Worm (Caenorhabditis elegans): ENCODE results near the gene F46B3.16.

Gene F46B3.16

ce11 chrV:20660025-20660424, 25.6 kb downstream of the F46B3.16 start, which contains the start of gene W01F3.2:
Gene W01F3.2, plus strand, starts transcription at chrV:20660325.
- TF ChIP-seq cebp-1 (GFP tag; IDR thresholded peaks at IDR 0.05) (no peak), cebp-1 (tag; optimal IDR thresholded peaks at IDR 0.05) (peak; percentile 47), athp-1 (tag; optimal IDR thresholded peaks at IDR 0.05) (no peak), lsy-27 (tag; optimal IDR thresholded peaks at IDR 0.05; ENCODE audit: borderline replicate concordance, insufficient read depth) (no peak), ceh-79 (tag; optimal IDR thresholded peaks at IDR 0.05) (no peak), lsl-1 (GFP tag; optimal IDR thresholded peaks at IDR 0.05) (no peak), ceh-100 (GFP tag; IDR thresholded peaks at IDR 0.05) (no peak)

ce11 chrV:20662474-20662873, 28.0 kb downstream of the F46B3.16 start:
- TF ChIP-seq ztf-25 (GFP tag; IDR thresholded peaks at IDR 0.05), result no peak
- no peak for TF ChIP-seq ccch-3 (GFP tag; optimal IDR thresholded peaks at IDR 0.05)
- no peak for TF ChIP-seq F33H1.4 (GFP tag; IDR thresholded peaks at IDR 0.05)
- TF ChIP-seq ztf-3 (GFP tag; optimal IDR thresholded peaks at IDR 0.05), result no peak
- TF ChIP-seq ztf-22 (GFP tag; optimal IDR thresholded peaks at IDR 0.05), result no peak
- no peak for TF ChIP-seq mes-4 (tag; optimal IDR thresholded peaks at IDR 0.05)

DNA sequence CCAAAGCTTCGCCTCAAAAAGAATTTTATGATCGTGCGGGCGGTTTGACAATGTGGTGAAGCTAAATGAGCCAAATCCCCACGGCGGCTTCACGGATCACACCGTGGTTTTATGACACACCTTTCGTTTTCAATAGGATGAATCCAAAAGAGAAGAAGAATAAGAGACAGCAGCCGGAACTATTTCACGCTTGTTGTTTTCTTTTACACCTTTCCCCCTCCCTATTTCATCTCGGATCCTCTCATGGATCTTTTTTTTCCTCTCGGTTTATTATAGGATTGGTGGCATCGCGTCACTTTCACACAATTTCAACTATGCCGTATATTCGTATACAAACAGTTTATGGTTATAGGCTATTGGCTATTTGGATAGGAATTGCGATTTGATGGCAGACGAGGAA, 29.3 kb downstream of the F46B3.16 start:
- TF ChIP-seq F22D6.2 (tag; optimal IDR thresholded peaks at IDR 0.05) (no peak), lsy-27 (tag; optimal IDR thresholded peaks at IDR 0.05; ENCODE audit: borderline replicate concordance, insufficient read depth) (no peak), madf-6 (GFP tag; IDR thresholded peaks at IDR 0.05) (no peak), T07F8.4 (tag; optimal IDR thresholded peaks at IDR 0.05) (no peak), hmg-20 (GFP tag; IDR thresholded peaks at IDR 0.05) (no peak), pbrm-1 (GFP tag; IDR thresholded peaks at IDR 0.05) (no peak), xnd-1 (tag; optimal IDR thresholded peaks at IDR 0.05) (no peak), F39B2.1 (GFP tag; IDR thresholded peaks at IDR 0.05) (no peak), ets-4 (GFP tag; optimal IDR thresholded peaks at IDR 0.05) (no peak), die-1 (tag; optimal IDR thresholded peaks at IDR 0.05) (no peak), ceh-27 (GFP tag; optimal IDR thresholded peaks at IDR 0.05) (no peak), F10E7.11 (tag; optimal IDR thresholded peaks at IDR 0.05) (no peak), let-526 (GFP tag; IDR thresholded peaks at IDR 0.05) (no peak), mel-28 (tag; optimal IDR thresholded peaks at IDR 0.05; ENCODE audit: borderline replicate concordance) (no peak), him-1 (tag; optimal IDR thresholded peaks at IDR 0.05) (no peak), Y53F4B.3 (GFP tag; IDR thresholded peaks at IDR 0.05) (no peak)

ce11 chrV:20664930-20665329, 30.5 kb downstream of the F46B3.16 start:
- no peak for TF ChIP-seq dox-1 (GFP tag; IDR thresholded peaks at IDR 0.05)
- no peak for TF ChIP-seq snpc-1.1 (tag; optimal IDR thresholded peaks at IDR 0.05; ENCODE audit: insufficient read depth)
- no peak for TF ChIP-seq snpc-3.4 (tag; optimal IDR thresholded peaks at IDR 0.05)
- TF ChIP-seq cebp-1 (GFP tag; IDR thresholded peaks at IDR 0.05), result no peak
- no peak for TF ChIP-seq cebp-1 (tag; optimal IDR thresholded peaks at IDR 0.05)
- no peak for TF ChIP-seq cebp-2 (GFP tag; IDR thresholded peaks at IDR 0.05)
- TF ChIP-seq T26A5.8 (tag; optimal IDR thresholded peaks at IDR 0.05), result no peak
- no peak for TF ChIP-seq bed-1 (GFP tag; IDR thresholded peaks at IDR 0.05)
